Fruit fly (Drosophila melanogaster) Kc167 (cell line): ENCODE results near the gene PK2-R2.

ENCODE experiments used
- Myc ChIP-seq: fragments of >200 bp; optimal IDR thresholded peaks from 2 replicates; lab custom pipeline; 2017; ENCODE audit warnings: missing external identifiers
- insv ChIP-seq: fragments of >200 bp; optimal IDR thresholded peaks from 3 replicates; lab custom pipeline; 2018; ENCODE audit warnings: missing external identifiers

DNA sequence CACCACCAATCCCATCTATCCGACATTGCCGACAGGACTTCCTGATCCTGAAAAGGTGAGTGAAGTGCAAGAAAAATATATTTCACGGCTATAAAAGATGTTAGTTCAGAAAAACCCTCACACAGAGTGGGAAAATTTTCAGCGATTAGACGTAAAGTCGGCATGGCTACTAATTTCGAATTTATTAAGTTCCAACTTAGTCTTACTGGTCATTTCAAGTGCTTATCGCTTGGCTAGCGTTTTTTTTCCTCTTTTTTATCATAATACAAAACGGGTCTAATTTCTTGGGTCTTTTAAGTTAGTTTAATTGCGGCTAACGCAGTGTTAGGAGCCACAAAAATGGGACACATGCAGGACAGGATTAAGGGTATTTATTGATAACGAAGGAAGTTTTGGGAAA is 30.8 kb downstream of the PK2-R2 start, which contains the start of gene CG43208:
- no peak for TF ChIP-seq Myc (lab: Kevin White, UChicago)
- TF ChIP-seq insv (lab: Kevin White, UChicago), result no peak
